Worm (Caenorhabditis elegans): ENCODE data around the gene R13D11.3.
"Not testable (repeated sequence)": the region's sequence is repeated elsewhere in the genome, so short reads cannot be mapped to it uniquely, and the experiment has no call there.

- TF ChIP-seq ceh-91 (GFP tag; IDR thresholded peaks at IDR 0.05); K12H6.12 (tag; optimal IDR thresholded peaks at IDR 0.05); F23B12.7 (tag; optimal IDR thresholded peaks at IDR 0.05; ENCODE audit: insufficient read depth); F37B4.10 (GFP tag; IDR thresholded peaks at IDR 0.05); sea-2 (GFP tag; IDR thresholded peaks at IDR 0.05); ztf-3 (GFP tag; optimal IDR thresholded peaks at IDR 0.05); athp-1 (tag; optimal IDR thresholded peaks at IDR 0.05); lin-35 (GFP tag; optimal IDR thresholded peaks at IDR 0.05); tbp1 (GFP tag; optimal IDR thresholded peaks at IDR 0.05); ccch-3 (GFP tag; optimal IDR thresholded peaks at IDR 0.05); nhr-90 (tag; optimal IDR thresholded peaks at IDR 0.05); Y79H2A.3 (GFP tag; conservative IDR thresholded peaks at IDR 0.05); nfya-1 (tag; optimal IDR thresholded peaks at IDR 0.05; ENCODE audit: borderline replicate concordance, insufficient read depth); sptf-2 (GFP tag; optimal IDR thresholded peaks at IDR 0.05): not testable (repeated sequence)
Observed at ce11 chrV:843118-843517, 28.3 kb downstream of the R13D11.3 start, which contains the start of gene K09C6.8.
